Worm (Caenorhabditis elegans) whole organism, L4 larva: ENCODE results near the gene T10G3.8.

Experiments used
- F10B5.3 ChIP-seq: sonication (generic microtip); optimal IDR thresholded peaks from 2 replicates; lab custom pipeline; 2016; ENCODE audit warnings: mild to moderate bottlenecking, missing genetic modification characterization, missing compliant biosample characterization
- F26F4.8 ChIP-seq: fragments of 200-800 bp; sonication (Bioruptor generic); conservative IDR thresholded peaks from 2 replicates; pipeline ENCODE4 v1.3.6; 2022; ENCODE audit warnings: missing genetic modification characterization, missing compliant biosample characterization
- F49E8.2 ChIP-seq: sonication (generic microtip); optimal IDR thresholded peaks from 2 replicates; lab custom pipeline; 2016; ENCODE audit warnings: missing compliant biosample characterization, mild to moderate bottlenecking, missing genetic modification characterization, borderline replicate concordance
- T20F7.1 ChIP-seq: fragments of 200-800 bp; sonication (Bioruptor generic); optimal IDR thresholded peaks from 2 replicates; lab custom pipeline; 2018; ENCODE audit warnings: mild to moderate bottlenecking, missing genetic modification characterization, missing compliant biosample characterization
- Y75B8A.6 ChIP-seq: fragments of 200-800 bp; sonication (Bioruptor generic); IDR thresholded peaks from 2 replicates; pipeline ENCODE4 v1.3.6; 2022; ENCODE audit warnings: missing genetic modification reagents, missing genetic modification characterization, missing compliant biosample characterization
- ZK546.5 ChIP-seq, 2 experiments: sonication (generic microtip); optimal IDR thresholded peaks; 2 replicates each; lab custom pipeline; 2017; ENCODE audit warnings: missing biosample characterization in 2 of 2, missing genetic modification characterization in 2 of 2
- aha-1 ChIP-seq: fragments of 150-350 bp; peaks from one replicate; lab custom pipeline; 2014; ENCODE audit warnings: missing biosample characterization, missing genetic modification characterization
- arid-1 ChIP-seq: fragments of 200-800 bp; sonication (Bioruptor generic); conservative IDR thresholded peaks from 2 replicates; pipeline ENCODE4 v1.3.6; 2022; ENCODE audit warnings: missing genetic modification reagents, missing genetic modification characterization, missing compliant biosample characterization
- ceh-20 ChIP-seq: fragments of 200-800 bp; sonication (Bioruptor generic); IDR thresholded peaks from 2 replicates; pipeline ENCODE4 v1.3.6; 2022; ENCODE audit warnings: missing genetic modification reagents, missing genetic modification characterization, missing compliant biosample characterization
- ceh-32 ChIP-seq: sonication (generic microtip); optimal IDR thresholded peaks from 2 replicates; lab custom pipeline; 2016; ENCODE audit warnings: mild to moderate bottlenecking, missing genetic modification characterization, missing compliant biosample characterization; ENCODE audit not compliant: poor library complexity
- ceh-44 ChIP-seq: fragments of 200-800 bp; sonication (Bioruptor generic); IDR thresholded peaks from 2 replicates; pipeline ENCODE4 v1.3.6; 2022; ENCODE audit warnings: missing genetic modification reagents, missing genetic modification characterization, missing compliant biosample characterization
- ceh-62 ChIP-seq: sonication (generic microtip); optimal IDR thresholded peaks from 2 replicates; lab custom pipeline; 2017; ENCODE audit warnings: missing biosample characterization, missing genetic modification characterization
- cey-2 ChIP-seq: sonication (generic microtip); optimal IDR thresholded peaks from 3 replicates; lab custom pipeline; 2017; ENCODE audit warnings: missing genetic modification characterization, mild to moderate bottlenecking, missing compliant biosample characterization, antibody characterized with exemption, borderline replicate concordance; ENCODE audit not compliant: insufficient read depth
- ctbp-1 ChIP-seq: fragments of 200-800 bp; sonication (Bioruptor generic); IDR thresholded peaks from 2 replicates; pipeline ENCODE4 v1.3.6; 2022; ENCODE audit warnings: missing genetic modification reagents, missing genetic modification characterization, missing compliant biosample characterization
- daf-16 ChIP-seq, 3 experiments: sonication (generic microtip); optimal IDR thresholded peaks; 2 replicates each; lab custom pipeline; 2016 to 2017; ENCODE audit warnings: missing genetic modification characterization in 3 of 3, missing genetic modification reagents in 3 of 3, mild to moderate bottlenecking in 2 of 3, missing compliant biosample characterization in 2 of 3, missing biosample characterization in 1 of 3, moderate library complexity in 1 of 3
- daf-8 ChIP-seq: fragments of 200-800 bp; sonication (Bioruptor generic); IDR thresholded peaks from 2 replicates; pipeline ENCODE4 v1.3.6; 2022; ENCODE audit warnings: missing genetic modification characterization, missing compliant biosample characterization
- dve-1 ChIP-seq: sonication (generic microtip); optimal IDR thresholded peaks from 2 replicates; lab custom pipeline; 2017; ENCODE audit warnings: antibody characterized with exemption, mild to moderate bottlenecking, missing genetic modification characterization, missing compliant biosample characterization; ENCODE audit not compliant: insufficient read depth
- fkh-10 ChIP-seq: fragments of 150-350 bp; optimal IDR thresholded peaks from 2 replicates; lab custom pipeline; 2014; ENCODE audit warnings: missing biosample characterization, missing genetic modification reagents, missing genetic modification characterization
- hif-1 ChIP-seq, 2 experiments: sonication (generic microtip); optimal IDR thresholded peaks; 2 replicates each; lab custom pipeline; 2016 to 2017; ENCODE audit warnings: missing compliant biosample characterization in 2 of 2, missing genetic modification characterization in 2 of 2, missing genetic modification reagents in 2 of 2, missing genotype in 2 of 2, mild to moderate bottlenecking in 1 of 2
- hlh-11 ChIP-seq: fragments of 200-800 bp; sonication (Bioruptor generic); optimal IDR thresholded peaks from 2 replicates; lab custom pipeline; 2018; ENCODE audit warnings: mild to moderate bottlenecking, missing genetic modification characterization, missing compliant biosample characterization
- hlh-30 ChIP-seq: sonication (generic microtip); optimal IDR thresholded peaks from 2 replicates; lab custom pipeline; 2017; ENCODE audit warnings: antibody characterized with exemption, mild to moderate bottlenecking, missing genetic modification characterization, missing compliant biosample characterization; ENCODE audit not compliant: insufficient read depth
- hmg-1.1 ChIP-seq: fragments of 200-800 bp; sonication (Bioruptor generic); IDR thresholded peaks from 2 replicates; pipeline ENCODE4 v1.3.6; 2022; ENCODE audit warnings: missing genetic modification reagents, missing genetic modification characterization, missing compliant biosample characterization
- lin-13 ChIP-seq: fragments of 150-350 bp; optimal IDR thresholded peaks from 2 replicates; lab custom pipeline; 2014; ENCODE audit warnings: missing biosample characterization, missing genetic modification reagents, missing genetic modification characterization
- lin-15B ChIP-seq: fragments of 150-350 bp; sonication (generic microtip); optimal IDR thresholded peaks from 3 replicates; lab custom pipeline; 2014; ENCODE audit warnings: missing biosample characterization, missing genetic modification characterization
- lin-29 ChIP-seq: fragments of 200-800 bp; sonication (Bioruptor generic); IDR thresholded peaks from 2 replicates; pipeline ENCODE4 v1.3.6; 2022; ENCODE audit warnings: missing genetic modification reagents, missing genetic modification characterization, missing compliant biosample characterization
- lin-39 ChIP-seq: fragments of 150-350 bp; optimal IDR thresholded peaks from 2 replicates; lab custom pipeline; 2014; ENCODE audit warnings: missing biosample characterization, missing genetic modification reagents, missing genetic modification characterization
- madf-5 ChIP-seq, 2 experiments: fragments of 200-800 bp; sonication (Bioruptor generic); IDR thresholded peaks; 2 replicates each; pipeline ENCODE4 v1.3.6; 2022; ENCODE audit warnings: missing compliant biosample characterization in 2 of 2, missing genetic modification characterization in 2 of 2
- madf-9 ChIP-seq: fragments of 200-800 bp; sonication (Bioruptor generic); conservative IDR thresholded peaks from 2 replicates; pipeline ENCODE4 v1.3.6; 2022; ENCODE audit warnings: missing genetic modification reagents, missing genetic modification characterization, missing compliant biosample characterization
- mes-2 ChIP-seq: sonication (generic microtip); optimal IDR thresholded peaks from 2 replicates; lab custom pipeline; 2016; ENCODE audit warnings: missing genotype, mild to moderate bottlenecking, missing genetic modification characterization, missing compliant biosample characterization; ENCODE audit not compliant: poor library complexity, severe bottlenecking
- nhr-102 ChIP-seq: sonication (generic microtip); optimal IDR thresholded peaks from 2 replicates; lab custom pipeline; 2016; ENCODE audit warnings: mild to moderate bottlenecking, missing genetic modification characterization, moderate library complexity, missing compliant biosample characterization
- nhr-11 ChIP-seq: fragments of 150-350 bp; optimal IDR thresholded peaks from 2 replicates; lab custom pipeline; 2014; ENCODE audit warnings: missing biosample characterization, missing genetic modification characterization
- nhr-28 ChIP-seq: fragments of 150-350 bp; optimal IDR thresholded peaks from 2 replicates; lab custom pipeline; 2014; ENCODE audit warnings: missing biosample characterization, missing genetic modification characterization
- nhr-42 ChIP-seq: fragments of 200-800 bp; sonication (Bioruptor generic); IDR thresholded peaks from 2 replicates; pipeline ENCODE4 v1.3.6; 2022; ENCODE audit warnings: missing genetic modification characterization, missing compliant biosample characterization
- nhr-48 ChIP-seq: sonication (generic microtip); optimal IDR thresholded peaks from 2 replicates; lab custom pipeline; 2016; ENCODE audit warnings: mild to moderate bottlenecking, missing genetic modification characterization, missing compliant biosample characterization
- nhr-76 ChIP-seq: fragments of 150-350 bp; optimal IDR thresholded peaks from 2 replicates; lab custom pipeline; 2014; ENCODE audit warnings: missing biosample characterization, missing genetic modification characterization
- nhr-77 ChIP-seq: fragments of 150-350 bp; optimal IDR thresholded peaks from 2 replicates; lab custom pipeline; 2014; ENCODE audit warnings: missing biosample characterization, missing genetic modification characterization
- pha-4 ChIP-seq, 2 experiments: fragments of 150-350 bp in 1 of 2; fragments of 200-800 bp in 1 of 2; sonication (Bioruptor generic) in 1 of 2; IDR thresholded peaks in 1 of 2; optimal IDR thresholded peaks in 1 of 2; 2 replicates each; pipeline versions ENCODE4 v1.3.6 to Lab custom; 2014 to 2022; ENCODE audit warnings: missing genetic modification characterization in 2 of 2, missing genetic modification reagents in 2 of 2, missing biosample characterization in 1 of 2, missing compliant biosample characterization in 1 of 2
- php-3 ChIP-seq: fragments of 200-800 bp; sonication (Bioruptor generic); IDR thresholded peaks from 2 replicates; pipeline ENCODE4 v1.3.6; 2022; ENCODE audit warnings: missing genetic modification reagents, missing genetic modification characterization, missing compliant biosample characterization
- pqm-1 ChIP-seq: sonication (generic microtip); optimal IDR thresholded peaks from 2 replicates; lab custom pipeline; 2017; ENCODE audit warnings: missing biosample characterization, missing genetic modification characterization
- set-16 ChIP-seq: fragments of 200-800 bp; sonication (Bioruptor generic); IDR thresholded peaks from 2 replicates; pipeline ENCODE4 v1.3.6; 2022; ENCODE audit warnings: missing genetic modification reagents, missing genetic modification characterization, missing compliant biosample characterization
- snpc-1.2 ChIP-seq: fragments of 200-800 bp; sonication (Bioruptor generic); IDR thresholded peaks from 2 replicates; pipeline ENCODE4 v1.3.6; 2022; ENCODE audit warnings: missing genetic modification reagents, missing genetic modification characterization, missing compliant biosample characterization
- spr-1 ChIP-seq: sonication (generic microtip); optimal IDR thresholded peaks from 2 replicates; lab custom pipeline; 2016; ENCODE audit warnings: mild to moderate bottlenecking, missing genetic modification characterization, missing compliant biosample characterization
- tra-1 ChIP-seq: fragments of 200-800 bp; sonication (Bioruptor generic); IDR thresholded peaks from 2 replicates; pipeline ENCODE4 v1.3.6; 2022; ENCODE audit warnings: missing genetic modification reagents, missing genetic modification characterization, missing compliant biosample characterization
- vab-7 ChIP-seq: fragments of 200-800 bp; sonication (Bioruptor generic); IDR thresholded peaks from 2 replicates; pipeline ENCODE4 v1.3.6; 2022; ENCODE audit warnings: missing genetic modification reagents, missing genetic modification characterization, missing compliant biosample characterization
- zag-1 ChIP-seq: fragments of 150-350 bp; optimal IDR thresholded peaks from 2 replicates; lab custom pipeline; 2014; ENCODE audit warnings: missing biosample characterization, missing genetic modification characterization
- zfp-2 ChIP-seq: sonication (generic microtip); optimal IDR thresholded peaks from 2 replicates; lab custom pipeline; 2016; ENCODE audit warnings: mild to moderate bottlenecking, missing genetic modification characterization, missing compliant biosample characterization

T10G3.8 gene

ce11 chrV:13462974-13463373 lies 13.3 kb downstream of the T10G3.8 start, which contains the start of gene frm-10 (continued):
- TF ChIP-seq ceh-44 (no peak), arid-1 (0 out of 2 replicates have a peak, but pooled peaks have one; percentile 28), nhr-11 (peak; percentile 45), dve-1 (tag; lab: Kevin White, UChicago) (peak; percentile 93), daf-16 (GFP tag; optimal IDR thresholded peaks at IDR 0.05; lab: Kevin White, UChicago) (no peak), daf-16 (tag; optimal IDR thresholded peaks at IDR 0.05; lab: Kevin White, UChicago) (peak; percentile 81), nhr-28 (tag; lab: Kevin White, UChicago) (peak; percentile 94), ceh-20 (GFP tag; lab: Robert Waterston, UW) (peak; percentile 42; the same call in 1 of the 2 replicates), T20F7.1 (GFP tag; lab: Kevin White, UChicago) (peak; percentile 80), hlh-30 (tag; lab: Kevin White, UChicago) (peak; percentile 97), lin-39 (tag; lab: Kevin White, UChicago) (no peak), lin-13 (GFP tag; lab: Kevin White, UChicago) (peak; percentile 58), pqm-1 (tag; lab: Kevin White, UChicago) (peak; percentile 82), F49E8.2 (tag; lab: Kevin White, UChicago) (no peak), Y75B8A.6 (0 out of 2 replicates have a peak, but pooled peaks have one; percentile 31), nhr-77 (peak; percentile 36), pha-4 (GFP tag; IDR thresholded peaks at IDR 0.05; lab: Robert Waterston, UW) (peak; percentile 55; the same call in 1 of the 2 replicates), pha-4 (tag; optimal IDR thresholded peaks at IDR 0.05; lab: Kevin White, UChicago) (peak; percentile 88), F26F4.8 (GFP tag; lab: Robert Waterston, UW) (no peak), ctbp-1 (GFP tag; lab: Robert Waterston, UW) (no peak), hlh-11 (tag; lab: Kevin White, UChicago) (peak; percentile 92), ceh-62 (tag; lab: Kevin White, UChicago) (no peak), hif-1 (tag; optimal IDR thresholded peaks at IDR 0.05; lab: Kevin White, UChicago) (peak in 1 of 2 experiments; percentile 76), spr-1 (tag; lab: Kevin White, UChicago) (peak; percentile 11), mes-2 (peak; percentile 75), hmg-1.1 (GFP tag; lab: Robert Waterston, UW) (peak; percentile 66; the same call in 1 of the 2 replicates), cey-2 (tag; lab: Kevin White, UChicago) (no peak)

- TF ChIP-seq hmg-1.1 (GFP tag; lab: Robert Waterston, UW) (no peak), set-16 (GFP tag; lab: Robert Waterston, UW) (no peak), nhr-42 (GFP tag; lab: Robert Waterston, UW) (no peak), nhr-102 (tag; lab: Kevin White, UChicago) (no peak), madf-9 (GFP tag; lab: Robert Waterston, UW) (no peak), F10B5.3 (tag; lab: Kevin White, UChicago) (no peak), lin-29 (GFP tag; lab: Robert Waterston, UW) (no peak), nhr-48 (tag; lab: Kevin White, UChicago) (no peak), snpc-1.2 (no peak), ceh-20 (GFP tag; lab: Robert Waterston, UW) (no peak), vab-7 (GFP tag; lab: Robert Waterston, UW) (no peak), pha-4 (GFP tag; IDR thresholded peaks at IDR 0.05; lab: Robert Waterston, UW) (no peak), pha-4 (tag; optimal IDR thresholded peaks at IDR 0.05; lab: Kevin White, UChicago) (no peak), dve-1 (tag; lab: Kevin White, UChicago) (peak; percentile 8), ceh-32 (tag; lab: Kevin White, UChicago) (no peak), zfp-2 (tag; lab: Kevin White, UChicago) (no peak), nhr-76 (tag; lab: Kevin White, UChicago) (no peak), lin-13 (GFP tag; lab: Kevin White, UChicago) (no peak), mes-2 (peak; percentile 53), hlh-30 (tag; lab: Kevin White, UChicago) (peak; percentile 8), lin-15B (tag; lab: Kevin White, UChicago) (no peak), daf-8 (GFP tag; lab: Robert Waterston, UW) (no peak), ceh-44 (no peak), madf-5 (GFP tag; IDR thresholded peaks at IDR 0.05; lab: Robert Waterston, UW) (no peak), fkh-10 (no peak), ctbp-1 (GFP tag; lab: Robert Waterston, UW) (no peak), tra-1 (no peak), zag-1 (no peak), ZK546.5 (tag; optimal IDR thresholded peaks at IDR 0.05; lab: Kevin White, UChicago) (no peak), php-3 (GFP tag; lab: Robert Waterston, UW) (no peak), aha-1 (no peak), T20F7.1 (GFP tag; lab: Kevin White, UChicago) (peak; percentile 0)
These were observed 16.9 kb downstream of the T10G3.8 start, which contains the start of gene bath-39 for ce11 chrV:13459323-13459722. Gene bath-39, plus strand, starts transcription at chrV:13459459.
